Worm (Caenorhabditis elegans) whole organism, L2 larva: Measurements from ENCODE around the gene nhr-225.
"Not testable (repeated sequence)": the region's sequence is repeated elsewhere in the genome, so short reads cannot be mapped to it uniquely, and the experiment has no call there.

ENCODE experiments used
- R02D3.7 ChIP-seq: fragments of 150-350 bp; optimal IDR thresholded peaks from 2 replicates; lab custom pipeline; 2014; ENCODE audit warnings: missing biosample characterization, missing genetic modification characterization
- aly-2 ChIP-seq: fragments of 150-350 bp; optimal IDR thresholded peaks from 2 replicates; lab custom pipeline; 2014; ENCODE audit warnings: missing biosample characterization, missing genetic modification characterization
- ama-1 ChIP-seq: fragments of 150-350 bp; optimal IDR thresholded peaks from 2 replicates; lab custom pipeline; 2018; ENCODE audit warnings: inconsistent platforms
- lin-13 ChIP-seq: fragments of 150-350 bp; optimal IDR thresholded peaks from 2 replicates; lab custom pipeline; 2014; ENCODE audit warnings: missing biosample characterization, missing genetic modification reagents, missing genetic modification characterization
- lsy-2 ChIP-seq, 2 experiments: fragments of 150-350 bp in 1 of 2; sonication (generic microtip) in 1 of 2; optimal IDR thresholded peaks; 2 replicates each; lab custom pipeline; 2014 to 2017; ENCODE audit warnings: missing biosample characterization in 2 of 2, missing genetic modification characterization in 2 of 2
- nhr-11 ChIP-seq: fragments of 150-350 bp; optimal IDR thresholded peaks from 2 replicates; lab custom pipeline; 2014; ENCODE audit warnings: missing biosample characterization, missing genetic modification characterization
- nhr-6 ChIP-seq: fragments of 150-350 bp; optimal IDR thresholded peaks from 2 replicates; lab custom pipeline; 2014; ENCODE audit warnings: missing biosample characterization, missing genetic modification characterization
- sem-4 ChIP-seq: fragments of 150-350 bp; optimal IDR thresholded peaks from 2 replicates; lab custom pipeline; 2014; ENCODE audit warnings: missing biosample characterization, missing genetic modification reagents, missing genetic modification characterization
- skn-1 ChIP-seq: sonication (generic microtip); optimal IDR thresholded peaks from 2 replicates; lab custom pipeline; 2017; ENCODE audit warnings: missing biosample characterization, missing genetic modification characterization
- sma-3 ChIP-seq: sonication (generic microtip); optimal IDR thresholded peaks from 2 replicates; lab custom pipeline; 2016; ENCODE audit warnings: missing genetic modification reagents, missing genetic modification characterization, missing compliant biosample characterization
- snpc-4 ChIP-seq: fragments of 150-350 bp; optimal IDR thresholded peaks from 2 replicates; lab custom pipeline; 2014; ENCODE audit warnings: missing biosample characterization, missing genetic modification characterization
- unc-62 ChIP-seq: fragments of 150-350 bp; optimal IDR thresholded peaks from 2 replicates; lab custom pipeline; 2014; ENCODE audit warnings: missing biosample characterization, missing genetic modification reagents, missing genetic modification characterization
- ztf-11 ChIP-seq: sonication (generic microtip); optimal IDR thresholded peaks from 2 replicates; lab custom pipeline; 2017; ENCODE audit warnings: missing biosample characterization, missing genetic modification characterization

ce11 chrV:2330129-2330528 lies 39.9 kb upstream of the nhr-225 start, which contains the start of gene pud-1.1:
- TF ChIP-seq lsy-2 (tag; optimal IDR thresholded peaks at IDR 0.05; lab: Kevin White, UChicago); nhr-6 (tag; lab: Kevin White, UChicago); skn-1 (tag; lab: Kevin White, UChicago); lin-13 (GFP tag; lab: Kevin White, UChicago); snpc-4 (tag; lab: Kevin White, UChicago); sem-4 (tag; lab: Kevin White, UChicago); unc-62 (GFP tag; lab: Kevin White, UChicago); aly-2 (tag; lab: Kevin White, UChicago); ama-1; sma-3 (GFP tag; lab: Kevin White, UChicago); nhr-11 (tag; lab: Kevin White, UChicago); R02D3.7 (tag; lab: Kevin White, UChicago); ztf-11 (tag; lab: Kevin White, UChicago): not testable (repeated sequence)
